Worm (Caenorhabditis elegans): ENCODE data around the gene T07G12.2.

Gene T07G12.2

ce11 chrIV:10502345-10502744 lies 28.2 kb upstream of the T07G12.2 start (continued):
- no peak for TF ChIP-seq snpc-1.2 (GFP tag; IDR thresholded peaks at IDR 0.05)
- TF ChIP-seq zfp-2 (tag; optimal IDR thresholded peaks at IDR 0.05), result no peak
- TF ChIP-seq zip-11 (GFP tag; IDR thresholded peaks at IDR 0.05), result no peak
- TF ChIP-seq ceh-82 (tag; optimal IDR thresholded peaks at IDR 0.05), result no peak
- peak; percentile 47 for TF ChIP-seq mep-1 (tag; optimal IDR thresholded peaks at IDR 0.05)
- peak in 1 of 2 experiments; percentile 63 for TF ChIP-seq lsy-2 (tag; optimal IDR thresholded peaks at IDR 0.05)
- TF ChIP-seq unc-130 (GFP tag; optimal IDR thresholded peaks at IDR 0.05), result no peak
- TF ChIP-seq pqm-1 (tag; optimal IDR thresholded peaks at IDR 0.05), result peak; percentile 76
- TF ChIP-seq ZK546.5 (tag; optimal IDR thresholded peaks at IDR 0.05), result no peak
- TF ChIP-seq dpl-1 (GFP tag; optimal IDR thresholded peaks at IDR 0.05), result no peak
- TF ChIP-seq hlh-30 (tag; optimal IDR thresholded peaks at IDR 0.05; ENCODE audit: insufficient read depth), result peak; percentile 87
- no peak for TF ChIP-seq F37D6.2 (tag; optimal IDR thresholded peaks at IDR 0.05)
- no peak for TF ChIP-seq ces-1 (GFP tag; optimal IDR thresholded peaks at IDR 0.05)
- peak; percentile 25 for TF ChIP-seq nhr-48 (tag; optimal IDR thresholded peaks at IDR 0.05)
- no peak for TF ChIP-seq lin-29 (GFP tag; IDR thresholded peaks at IDR 0.05)
- no peak for TF ChIP-seq madf-9 (GFP tag; conservative IDR thresholded peaks at IDR 0.05)
- TF ChIP-seq ZK337.2 (GFP tag; IDR thresholded peaks at IDR 0.05), result no peak
- TF ChIP-seq mxl-3 (GFP tag; optimal IDR thresholded peaks at IDR 0.05), result peak; percentile 8
- TF ChIP-seq Y105C5A.15 (GFP tag; IDR thresholded peaks at IDR 0.05), result no peak
- TF ChIP-seq aha-1 (tag), result peak; percentile 89
- TF ChIP-seq nhr-41 (GFP tag; IDR thresholded peaks at IDR 0.05), result no peak
- peak; percentile 45; the same call in 1 of the 2 replicates for TF ChIP-seq T26A8.4 (GFP tag; IDR thresholded peaks at IDR 0.05)
- TF ChIP-seq dve-1 (tag; optimal IDR thresholded peaks at IDR 0.05; ENCODE audit: insufficient read depth), result peak; percentile 95
- TF ChIP-seq mdt-29 (GFP tag; IDR thresholded peaks at IDR 0.05), result no peak
- peak; percentile 90 for TF ChIP-seq nhr-28 (tag; optimal IDR thresholded peaks at IDR 0.05)
- no peak for TF ChIP-seq gei-8 (GFP tag; optimal IDR thresholded peaks at IDR 0.05)
- peak; percentile 65 for TF ChIP-seq ama-1 (optimal IDR thresholded peaks at IDR 0.05)
- no peak for TF ChIP-seq mxl-2 (GFP tag; conservative IDR thresholded peaks at IDR 0.05)
- TF ChIP-seq ceh-28 (tag; optimal IDR thresholded peaks at IDR 0.05), result no peak
- TF ChIP-seq daf-12 (tag; optimal IDR thresholded peaks at IDR 0.05), result no peak
- no peak for TF ChIP-seq fkh-10 (GFP tag; optimal IDR thresholded peaks at IDR 0.05)
- TF ChIP-seq dmd-8 (GFP tag; IDR thresholded peaks at IDR 0.05), result no peak
- TF ChIP-seq egl-27 (tag; optimal IDR thresholded peaks at IDR 0.05), result no peak
- no peak for TF ChIP-seq nhr-76 (tag; optimal IDR thresholded peaks at IDR 0.05)
- no peak for TF ChIP-seq vab-7 (GFP tag; IDR thresholded peaks at IDR 0.05)
- peak; percentile 30; the same call in 1 of the 2 replicates for TF ChIP-seq hmg-1.1 (GFP tag; IDR thresholded peaks at IDR 0.05)
- no peak for TF ChIP-seq aly-2 (tag; optimal IDR thresholded peaks at IDR 0.05)
- TF ChIP-seq zfp-3 (GFP tag; conservative IDR thresholded peaks at IDR 0.05), result 0 out of 2 replicates have a peak, but pooled peaks have one; percentile 37
- TF ChIP-seq Y48G9A.11 (GFP tag; IDR thresholded peaks at IDR 0.05), result no peak
- TF ChIP-seq lir-3 (tag; optimal IDR thresholded peaks at IDR 0.05), result no peak
- TF ChIP-seq nhr-25 (tag; optimal IDR thresholded peaks at IDR 0.05; ENCODE audit: borderline replicate concordance, insufficient read depth), result no peak
- no peak for TF ChIP-seq duxl-1 (tag; optimal IDR thresholded peaks at IDR 0.05; ENCODE audit: poor library complexity)
- TF ChIP-seq nhr-111 (GFP tag; optimal IDR thresholded peaks at IDR 0.05), result no peak
- TF ChIP-seq D1046.2 (GFP tag; IDR thresholded peaks at IDR 0.05), result no peak
- no peak for TF ChIP-seq zag-1 (tag; optimal IDR thresholded peaks at IDR 0.05)
- TF ChIP-seq pha-4 (GFP tag; IDR thresholded peaks at IDR 0.05), result peak; percentile 50; the same call in 1 of the 2 replicates
- TF ChIP-seq pha-4 (tag; optimal IDR thresholded peaks at IDR 0.05), result no peak
- TF ChIP-seq nhr-237 (tag; optimal IDR thresholded peaks at IDR 0.05), result no peak
- no peak for TF ChIP-seq lin-39 (tag; optimal IDR thresholded peaks at IDR 0.05)
- TF ChIP-seq ctbp-1 (GFP tag; IDR thresholded peaks at IDR 0.05), result no peak
- TF ChIP-seq lin-1 (GFP tag; IDR thresholded peaks at IDR 0.05), result 0 out of 2 replicates have a peak, but pooled peaks have one; percentile 20
- no peak for TF ChIP-seq egl-43 (GFP tag; IDR thresholded peaks at IDR 0.05)
